Fruit fly (Drosophila melanogaster) whole organism, embryonic: ENCODE measurements around the gene IntS10.

Experiments used
- CG1233 ChIP-seq: fragments of 200-800 bp; sonication (Bioruptor generic); optimal IDR thresholded peaks from 4 replicates; lab custom pipeline; 2018; ENCODE audit warnings: missing biosample characterization, mild to moderate bottlenecking, missing genetic modification characterization
- CG16815 ChIP-seq: fragments of 200-800 bp; sonication (Bioruptor generic); optimal IDR thresholded peaks from 3 replicates; lab custom pipeline; 2017; ENCODE audit warnings: missing biosample characterization, mild to moderate bottlenecking, missing genetic modification characterization
- CG30403 ChIP-seq: fragments of 200-800 bp; sonication (Bioruptor generic); optimal IDR thresholded peaks from 3 replicates; lab custom pipeline; 2016; ENCODE audit warnings: missing biosample characterization, missing genetic modification characterization
- CG6272 ChIP-seq: fragments of 200-800 bp; sonication (Bioruptor generic); IDR thresholded peaks from 2 replicates; pipeline ENCODE4 v1.3.6; 2022; ENCODE audit warnings: missing biosample characterization, missing genetic modification characterization
- CTCF ChIP-seq: fragments of 200-800 bp; sonication (Bioruptor generic); optimal IDR thresholded peaks from 2 replicates; lab custom pipeline; 2017; ENCODE audit warnings: missing biosample characterization, mild to moderate bottlenecking, missing genetic modification characterization, moderate library complexity
- Xrp1 ChIP-seq: fragments of 200-800 bp; sonication (Bioruptor generic); IDR thresholded peaks from 2 replicates; pipeline ENCODE4 v1.3.6; 2022; ENCODE audit warnings: missing biosample characterization, missing genetic modification characterization
- cato ChIP-seq: fragments of 200-800 bp; sonication (Bioruptor generic); optimal IDR thresholded peaks from 2 replicates; lab custom pipeline; 2016; ENCODE audit warnings: missing biosample characterization, missing genetic modification characterization, borderline replicate concordance
- ewg ChIP-seq: fragments of 200-800 bp; sonication (Bioruptor generic); optimal IDR thresholded peaks from 3 replicates; lab custom pipeline; 2017; ENCODE audit warnings: mild to moderate bottlenecking, missing biosample characterization, missing genetic modification reagents, missing genetic modification characterization
- knrl ChIP-seq: fragments of 200-800 bp; sonication (Bioruptor generic); IDR thresholded peaks from 3 replicates; pipeline ENCODE4 v1.3.6; 2022; ENCODE audit warnings: missing biosample characterization, missing genetic modification characterization; ENCODE audit not compliant: partially characterized antibody

dm6 chr3L:3787595-3788151, 18.8 kb upstream of the IntS10 start:
- TF ChIP-seq Xrp1 (GFP tag; lab: Robert Waterston, UW): no peak
- TF ChIP-seq ewg (GFP tag; lab: Kevin White, UChicago): peak; percentile 71
- TF ChIP-seq cato: no peak
- TF ChIP-seq CG30403: no peak
- 0 out of 3 replicates have a peak, but pooled peaks have one; percentile 49 for TF ChIP-seq knrl (GFP tag; lab: Robert Waterston, UW)
- no peak for TF ChIP-seq CTCF (GFP tag; lab: Kevin White, UChicago)
- TF ChIP-seq CG16815 (GFP tag; lab: Kevin White, UChicago): no peak
- TF ChIP-seq CG6272 (GFP tag; lab: Robert Waterston, UW): no peak
- no peak for TF ChIP-seq CG1233 (GFP tag; lab: Kevin White, UChicago)
